Fruit fly (Drosophila melanogaster) whole organism, embryonic: Measurements from ENCODE around the gene nuf.

ENCODE experiments used
- Adf1 ChIP-seq: fragments of 200-800 bp; sonication (Bioruptor generic); IDR thresholded peaks from 2 replicates; pipeline ENCODE4 v1.3.6; 2022; ENCODE audit warnings: missing biosample characterization, missing genetic modification characterization
- Atf3 ChIP-seq: fragments of 200-800 bp; sonication (Bioruptor generic); optimal IDR thresholded peaks from 3 replicates; lab custom pipeline; 2016; ENCODE audit warnings: missing biosample characterization, missing genetic modification characterization
- B-H1 ChIP-seq: fragments of 200-800 bp; sonication (Bioruptor generic); IDR thresholded peaks from 3 replicates; pipeline ENCODE4 v1.3.6; 2022; ENCODE audit warnings: missing biosample characterization, missing genetic modification characterization
- CG11695 ChIP-seq: fragments of 200-800 bp; sonication (Bioruptor generic); IDR thresholded peaks from 3 replicates; pipeline ENCODE4 v1.3.6; 2022; ENCODE audit warnings: missing biosample characterization, missing genetic modification characterization
- CG13775 ChIP-seq: fragments of 200-800 bp; sonication (Bioruptor generic); optimal IDR thresholded peaks from 3 replicates; lab custom pipeline; 2017; ENCODE audit warnings: missing biosample characterization, mild to moderate bottlenecking, missing genetic modification characterization
- CG15011 ChIP-seq: fragments of 200-800 bp; sonication (Bioruptor generic); optimal IDR thresholded peaks from 3 replicates; lab custom pipeline; 2018; ENCODE audit warnings: missing biosample characterization, mild to moderate bottlenecking, missing genetic modification characterization
- CG1529 ChIP-seq: fragments of 200-800 bp; sonication (Bioruptor generic); optimal IDR thresholded peaks from 3 replicates; lab custom pipeline; 2018; ENCODE audit warnings: missing biosample characterization, missing genetic modification characterization
- CG1603 ChIP-seq: fragments of 200-800 bp; sonication (Bioruptor generic); optimal IDR thresholded peaks from 2 replicates; lab custom pipeline; 2019; ENCODE audit warnings: missing biosample characterization, mild to moderate bottlenecking, missing genetic modification characterization, moderate library complexity
- CG2712 ChIP-seq: fragments of 200-800 bp; optimal IDR thresholded peaks from 3 replicates; lab custom pipeline; 2019; ENCODE audit warnings: missing biosample characterization, mild to moderate bottlenecking, missing genetic modification characterization, moderate library complexity
- CG30403 ChIP-seq: fragments of 200-800 bp; sonication (Bioruptor generic); optimal IDR thresholded peaks from 3 replicates; lab custom pipeline; 2016; ENCODE audit warnings: missing biosample characterization, missing genetic modification characterization
- CG34376 ChIP-seq: fragments of 200-800 bp; sonication (Bioruptor generic); optimal IDR thresholded peaks from 2 replicates; lab custom pipeline; 2018; ENCODE audit warnings: missing biosample characterization, mild to moderate bottlenecking, missing genetic modification characterization
- CG42726 ChIP-seq: fragments of 200-800 bp; sonication (Bioruptor generic); IDR thresholded peaks from 2 replicates; pipeline ENCODE4 v1.3.6; 2022; ENCODE audit warnings: missing biosample characterization, missing genetic modification characterization; ENCODE audit not compliant: partially characterized antibody
- CG6272 ChIP-seq: fragments of 200-800 bp; sonication (Bioruptor generic); IDR thresholded peaks from 2 replicates; pipeline ENCODE4 v1.3.6; 2022; ENCODE audit warnings: missing biosample characterization, missing genetic modification characterization
- CG6654 ChIP-seq: fragments of 200-800 bp; sonication (Bioruptor generic); optimal IDR thresholded peaks from 2 replicates; lab custom pipeline; 2017; ENCODE audit warnings: missing biosample characterization, mild to moderate bottlenecking, missing genetic modification characterization
- CG7357 ChIP-seq: fragments of 200-800 bp; sonication (Bioruptor generic); IDR thresholded peaks from 3 replicates; pipeline ENCODE4 v1.3.6; 2022; ENCODE audit warnings: missing biosample characterization, missing genetic modification characterization
- CG7745 ChIP-seq: fragments of 200-800 bp; sonication (Bioruptor generic); optimal IDR thresholded peaks from 2 replicates; lab custom pipeline; 2018; ENCODE audit warnings: missing biosample characterization, mild to moderate bottlenecking, missing genetic modification characterization, moderate library complexity
- CG8765 ChIP-seq: fragments of 200-800 bp; sonication (Bioruptor generic); IDR thresholded peaks from 2 replicates; pipeline ENCODE4 v1.3.6; 2022; ENCODE audit warnings: missing biosample characterization, missing genetic modification characterization
- CG9797 ChIP-seq: fragments of 200-800 bp; sonication (Bioruptor generic); optimal IDR thresholded peaks from 3 replicates; lab custom pipeline; 2018; ENCODE audit warnings: missing biosample characterization, mild to moderate bottlenecking, missing genetic modification characterization
- Dfd ChIP-seq, 2 experiments: fragments of >200 bp; optimal IDR thresholded peaks; 2 replicates each; lab custom pipeline; 2017; ENCODE audit warnings: missing biosample characterization in 2 of 2, missing genetic modification characterization in 2 of 2
- Doc2 ChIP-seq: fragments of 200-800 bp; sonication (Bioruptor generic); IDR thresholded peaks from 2 replicates; pipeline ENCODE4 v1.3.6; 2022; ENCODE audit warnings: missing biosample characterization, missing genetic modification characterization
- Hr78 ChIP-seq, 2 experiments: fragments of 200-800 bp in 1 of 2; fragments of >200 bp in 1 of 2; sonication (Bioruptor generic) in 1 of 2; optimal IDR thresholded peaks; 2 replicates each; lab custom pipeline; 2017 to 2019; ENCODE audit warnings: missing biosample characterization in 2 of 2, missing genetic modification characterization in 2 of 2, mild to moderate bottlenecking in 1 of 2, moderate library complexity in 1 of 2
- Lhr ChIP-seq: fragments of 200-800 bp; sonication (Bioruptor generic); optimal IDR thresholded peaks from 3 replicates; lab custom pipeline; 2017; ENCODE audit warnings: mild to moderate bottlenecking, missing biosample characterization, missing genetic modification reagents, missing genetic modification characterization
- Mrtf ChIP-seq: fragments of 200-800 bp; sonication (Bioruptor generic); IDR thresholded peaks from 3 replicates; pipeline ENCODE4 v1.3.6; 2022; ENCODE audit warnings: missing biosample characterization, missing genetic modification characterization
- Poxn ChIP-seq: fragments of 200-800 bp; sonication (Bioruptor generic); IDR thresholded peaks from 2 replicates; pipeline ENCODE4 v1.3.6; 2022; ENCODE audit warnings: missing biosample characterization, missing genetic modification characterization
- Xrp1 ChIP-seq: fragments of 200-800 bp; sonication (Bioruptor generic); IDR thresholded peaks from 2 replicates; pipeline ENCODE4 v1.3.6; 2022; ENCODE audit warnings: missing biosample characterization, missing genetic modification characterization
- ara ChIP-seq: fragments of 200-800 bp; sonication (Bioruptor generic); IDR thresholded peaks from 2 replicates; pipeline ENCODE4 v1.3.6; 2022; ENCODE audit warnings: missing biosample characterization, missing genetic modification characterization
- ato ChIP-seq: fragments of 200-800 bp; sonication (Bioruptor generic); IDR thresholded peaks from 2 replicates; pipeline ENCODE4 v1.3.6; 2022; ENCODE audit warnings: missing biosample characterization, missing genetic modification characterization; ENCODE audit not compliant: partially characterized antibody
- bbx ChIP-seq: fragments of 200-800 bp; sonication (Bioruptor generic); IDR thresholded peaks from 2 replicates; pipeline ENCODE4 v1.3.6; 2022; ENCODE audit warnings: missing biosample characterization, missing genetic modification characterization; ENCODE audit not compliant: partially characterized antibody
- br ChIP-seq: fragments of >200 bp; optimal IDR thresholded peaks from 2 replicates; lab custom pipeline; 2017
- ci ChIP-seq: fragments of 200-800 bp; sonication (Bioruptor generic); IDR thresholded peaks from 3 replicates; pipeline ENCODE4 v1.3.6; 2022; ENCODE audit warnings: missing biosample characterization, missing genetic modification characterization
- crol ChIP-seq: fragments of 200-800 bp; sonication (Bioruptor generic); IDR thresholded peaks from 2 replicates; pipeline ENCODE4 v1.3.6; 2022; ENCODE audit warnings: missing biosample characterization, missing genetic modification characterization
- crp ChIP-seq, 2 experiments: fragments of 200-800 bp; sonication (Bioruptor generic); optimal IDR thresholded peaks; 2 replicates in 1 of 2; 3 replicates in 1 of 2; lab custom pipeline; 2017; ENCODE audit warnings: missing biosample characterization in 2 of 2, missing genetic modification characterization in 2 of 2, mild to moderate bottlenecking in 1 of 2, moderate library complexity in 1 of 2
- dan ChIP-seq: fragments of 200-800 bp; sonication (Bioruptor generic); IDR thresholded peaks from 2 replicates; pipeline ENCODE4 v1.3.6; 2022; ENCODE audit warnings: missing biosample characterization, missing genetic modification characterization
- ems ChIP-seq: fragments of 200-800 bp; sonication (Bioruptor generic); optimal IDR thresholded peaks from 3 replicates; lab custom pipeline; 2016; ENCODE audit warnings: missing biosample characterization, missing genetic modification characterization
- exex ChIP-seq: fragments of 200-800 bp; sonication (Bioruptor generic); optimal IDR thresholded peaks from 4 replicates; lab custom pipeline; 2018; ENCODE audit warnings: missing biosample characterization, mild to moderate bottlenecking, missing genetic modification characterization, moderate library complexity
- grn ChIP-seq: fragments of 200-800 bp; sonication (Bioruptor generic); optimal IDR thresholded peaks from 3 replicates; lab custom pipeline; 2017; ENCODE audit warnings: missing biosample characterization, missing genetic modification characterization
- hkb ChIP-seq, 2 experiments: fragments of 200-800 bp in 1 of 2; fragments of >200 bp in 1 of 2; sonication (Bioruptor generic) in 1 of 2; IDR thresholded peaks in 1 of 2; optimal IDR thresholded peaks in 1 of 2; 2 replicates each; pipeline versions ENCODE4 v1.3.6 to Lab custom; 2017 to 2022; ENCODE audit warnings: missing biosample characterization in 1 of 2, missing genetic modification characterization in 1 of 2
- knrl ChIP-seq: fragments of 200-800 bp; sonication (Bioruptor generic); IDR thresholded peaks from 3 replicates; pipeline ENCODE4 v1.3.6; 2022; ENCODE audit warnings: missing biosample characterization, missing genetic modification characterization; ENCODE audit not compliant: partially characterized antibody
- lmd ChIP-seq: fragments of 200-800 bp; sonication (Bioruptor generic); IDR thresholded peaks from 2 replicates; pipeline ENCODE4 v1.3.6; 2022; ENCODE audit warnings: missing biosample characterization, missing genetic modification characterization
- pan ChIP-seq, 4 experiments: fragments of >200 bp in 3 of 4; fragments of 200-800 bp in 1 of 4; sonication (Bioruptor generic) in 1 of 4; optimal IDR thresholded peaks in 3 of 4; IDR thresholded peaks in 1 of 4; 2 replicates each; pipeline versions ENCODE4 v1.3.6 to Lab custom; 2017 to 2022; ENCODE audit warnings: missing biosample characterization in 2 of 4, missing genetic modification characterization in 2 of 4, mixed read lengths in 1 of 4
- pros ChIP-seq: fragments of 200-800 bp; sonication (Bioruptor generic); optimal IDR thresholded peaks from 3 replicates; lab custom pipeline; 2019; ENCODE audit warnings: missing biosample characterization, mild to moderate bottlenecking, missing genetic modification characterization, moderate library complexity
- row ChIP-seq: fragments of 200-800 bp; sonication (Bioruptor generic); IDR thresholded peaks from 3 replicates; pipeline ENCODE4 v1.3.6; 2022; ENCODE audit warnings: missing biosample characterization, missing genetic modification characterization
- ssp ChIP-seq: fragments of 200-800 bp; sonication (Bioruptor generic); IDR thresholded peaks from 2 replicates; pipeline ENCODE4 v1.3.6; 2022; ENCODE audit warnings: missing biosample characterization, missing genetic modification characterization
- stwl ChIP-seq: fragments of 200-800 bp; sonication (Bioruptor generic); optimal IDR thresholded peaks from 3 replicates; lab custom pipeline; 2018; ENCODE audit warnings: missing biosample characterization, mild to moderate bottlenecking, missing genetic modification characterization, moderate library complexity
- unpg ChIP-seq: fragments of 200-800 bp; sonication (Bioruptor generic); optimal IDR thresholded peaks from 3 replicates; lab custom pipeline; 2018; ENCODE audit warnings: missing biosample characterization, mild to moderate bottlenecking, missing genetic modification characterization, moderate library complexity
- vvl ChIP-seq: fragments of 200-800 bp; sonication (Bioruptor generic); IDR thresholded peaks from 2 replicates; pipeline ENCODE4 v1.3.6; 2022; ENCODE audit warnings: missing biosample characterization, missing genetic modification characterization
- zf30C ChIP-seq: fragments of 200-800 bp; sonication (Bioruptor generic); optimal IDR thresholded peaks from 3 replicates; lab custom pipeline; 2018; ENCODE audit warnings: missing biosample characterization, mild to moderate bottlenecking, missing genetic modification characterization

The nuf gene

DNA sequence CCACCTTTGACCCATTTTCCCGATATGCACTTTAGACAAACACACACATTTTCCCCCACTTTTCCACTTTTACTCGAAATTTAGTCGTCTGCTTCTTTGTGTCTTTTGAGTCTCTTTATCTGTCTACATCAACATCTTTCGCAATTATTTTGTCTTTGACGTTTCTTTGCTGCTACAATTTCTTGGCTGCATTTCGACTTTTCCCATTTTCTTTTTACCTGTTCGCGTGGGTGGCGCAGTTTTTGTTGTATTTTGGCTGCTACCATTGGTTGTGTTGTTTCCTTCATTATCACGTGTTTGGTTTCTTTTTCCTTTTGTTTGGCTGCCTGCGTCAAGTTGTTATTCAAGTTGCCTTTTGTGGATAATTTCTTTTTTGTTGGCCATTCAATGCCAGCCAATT lies 20.9 kb downstream of the nuf start (continued):
- no peak for TF ChIP-seq crol (GFP tag; lab: Robert Waterston, UW)
- TF ChIP-seq pros (GFP tag; lab: Kevin White, UChicago) = peak; percentile 86

dm6 chr3L:14212300-14212893 lies 21.7 kb downstream of the nuf start:
- TF ChIP-seq CG2712 (peak; percentile 28), Adf1 (no peak), CG7745 (tag; lab: Kevin White, UChicago) (no peak), lmd (GFP tag; lab: Robert Waterston, UW) (no peak), CG13775 (GFP tag; lab: Kevin White, UChicago) (no peak), Atf3 (GFP tag; lab: Kevin White, UChicago) (no peak), ssp (GFP tag; lab: Robert Waterston, UW) (no peak), crol (GFP tag; lab: Robert Waterston, UW) (no peak), hkb (optimal IDR thresholded peaks at IDR 0.05; lab: Kevin White, UChicago) (peak; percentile 37), hkb (GFP tag; IDR thresholded peaks at IDR 0.05; lab: Robert Waterston, UW) (no peak), CG6654 (GFP tag; lab: Kevin White, UChicago) (peak; percentile 97), CG34376 (GFP tag; lab: Kevin White, UChicago) (no peak), vvl (peak; percentile 61; the same call in 1 of the 2 replicates), ems (GFP tag; lab: Kevin White, UChicago) (no peak), exex (tag; lab: Kevin White, UChicago) (no peak), CG15011 (no peak), CG7357 (GFP tag; lab: Robert Waterston, UW) (no peak), CG1529 (GFP tag; lab: Kevin White, UChicago) (no peak), Poxn (no peak), CG9797 (GFP tag; lab: Kevin White, UChicago) (no peak), B-H1 (GFP tag; lab: Robert Waterston, UW) (no peak), Mrtf (no peak), CG1603 (tag; lab: Kevin White, UChicago) (no peak), ci (no peak), ara (GFP tag; lab: Robert Waterston, UW) (no peak), knrl (GFP tag; lab: Robert Waterston, UW) (peak; percentile 66), stwl (tag; lab: Kevin White, UChicago) (peak; percentile 73), dan (GFP tag; lab: Robert Waterston, UW) (no peak), CG42726 (peak; percentile 72), CG11695 (no peak), Dfd (GFP tag; optimal IDR thresholded peaks at IDR 0.05; lab: Kevin White, UChicago) (no peak), row (GFP tag; lab: Robert Waterston, UW) (no peak), grn (GFP tag; lab: Kevin White, UChicago) (no peak), crp (GFP tag; optimal IDR thresholded peaks at IDR 0.05; lab: Kevin White, UChicago) (no peak), Lhr (GFP tag; lab: Kevin White, UChicago) (peak; percentile 14), Xrp1 (GFP tag; lab: Robert Waterston, UW) (no peak), br (lab: Kevin White, UChicago) (no peak), Hr78 (GFP tag; optimal IDR thresholded peaks at IDR 0.05; lab: Kevin White, UChicago) (no peak), ato (peak; percentile 18; the same call in 1 of the 2 replicates), unpg (GFP tag; lab: Kevin White, UChicago) (no peak), pan (optimal IDR thresholded peaks at IDR 0.05; lab: Kevin White, UChicago) (no peak), pan (GFP tag; optimal IDR thresholded peaks at IDR 0.05 in 1 of 2, IDR thresholded peaks at IDR 0.05 in 1 of 2) (no peak), CG6272 (GFP tag; lab: Robert Waterston, UW) (no peak), Doc2 (GFP tag; lab: Robert Waterston, UW) (no peak), zf30C (GFP tag; lab: Kevin White, UChicago) (no peak), bbx (GFP tag; lab: Robert Waterston, UW) (peak; percentile 63; the same call in 1 of the 2 replicates), CG30403 (GFP tag; lab: Kevin White, UChicago) (no peak), CG8765 (no peak)
